Worm (Caenorhabditis elegans) whole organism, L3 larva: Measurements from ENCODE around the gene skr-13.

Experiments
- ZK546.5 ChIP-seq: sonication (generic microtip); optimal IDR thresholded peaks from 2 replicates; lab custom pipeline; 2017; ENCODE audit warnings: missing biosample characterization, missing genetic modification characterization
- ama-1 ChIP-seq: fragments of 150-350 bp; optimal IDR thresholded peaks from 2 replicates; lab custom pipeline; 2018
- ceh-28 ChIP-seq: fragments of 150-350 bp; optimal IDR thresholded peaks from 2 replicates; lab custom pipeline; 2014; ENCODE audit warnings: missing biosample characterization, missing genetic modification reagents, missing genetic modification characterization
- egl-27 ChIP-seq: sonication (generic microtip); optimal IDR thresholded peaks from 4 replicates; lab custom pipeline; 2017; ENCODE audit warnings: missing biosample characterization, missing genetic modification reagents, missing genetic modification characterization
- fos-1 ChIP-seq: fragments of 150-350 bp; optimal IDR thresholded peaks from 2 replicates; lab custom pipeline; 2014; ENCODE audit warnings: missing biosample characterization, missing genetic modification characterization
- jun-1 ChIP-seq: fragments of 150-350 bp; optimal IDR thresholded peaks from 2 replicates; lab custom pipeline; 2014; ENCODE audit warnings: missing biosample characterization, missing genetic modification reagents, missing genetic modification characterization
- lin-15B ChIP-seq: fragments of 150-350 bp; optimal IDR thresholded peaks from 2 replicates; lab custom pipeline; 2014; ENCODE audit warnings: missing biosample characterization, missing genetic modification characterization
- nhr-11 ChIP-seq: fragments of 150-350 bp; optimal IDR thresholded peaks from 2 replicates; lab custom pipeline; 2014; ENCODE audit warnings: missing biosample characterization, missing genetic modification characterization
- pqm-1 ChIP-seq: fragments of 150-350 bp; optimal IDR thresholded peaks from 2 replicates; lab custom pipeline; 2017; ENCODE audit warnings: missing biosample characterization, missing genetic modification characterization, inconsistent platforms
- snpc-4 ChIP-seq: fragments of 150-350 bp; optimal IDR thresholded peaks from 2 replicates; lab custom pipeline; 2014; ENCODE audit warnings: missing biosample characterization, missing genetic modification characterization
- unc-39 ChIP-seq: sonication (generic microtip); optimal IDR thresholded peaks from 4 replicates; lab custom pipeline; 2017; ENCODE audit warnings: missing biosample characterization, missing genetic modification characterization
- unc-62 ChIP-seq: fragments of 150-350 bp; sonication (generic microtip); optimal IDR thresholded peaks from 4 replicates; lab custom pipeline; 2014; ENCODE audit warnings: missing biosample characterization, missing genetic modification reagents, missing genetic modification characterization

- TF ChIP-seq ama-1 (no peak), ZK546.5 (tag; lab: Kevin White, UChicago) (no peak), lin-15B (tag; lab: Kevin White, UChicago) (no peak), nhr-11 (tag; lab: Kevin White, UChicago) (no peak), unc-62 (GFP tag; lab: Kevin White, UChicago) (no peak), jun-1 (tag; lab: Kevin White, UChicago) (no peak), pqm-1 (peak; percentile 34), egl-27 (tag; lab: Kevin White, UChicago) (no peak), unc-39 (tag; lab: Kevin White, UChicago) (no peak), fos-1 (tag; lab: Kevin White, UChicago) (no peak), snpc-4 (tag; lab: Kevin White, UChicago) (no peak), ceh-28 (tag; lab: Kevin White, UChicago) (no peak)
Observed at ce11 chrIV:17207864-17208263, 45.4 kb upstream of the skr-13 start.
